Fruit fly (Drosophila melanogaster): Measurements from ENCODE around the gene CG16904.

DNA sequence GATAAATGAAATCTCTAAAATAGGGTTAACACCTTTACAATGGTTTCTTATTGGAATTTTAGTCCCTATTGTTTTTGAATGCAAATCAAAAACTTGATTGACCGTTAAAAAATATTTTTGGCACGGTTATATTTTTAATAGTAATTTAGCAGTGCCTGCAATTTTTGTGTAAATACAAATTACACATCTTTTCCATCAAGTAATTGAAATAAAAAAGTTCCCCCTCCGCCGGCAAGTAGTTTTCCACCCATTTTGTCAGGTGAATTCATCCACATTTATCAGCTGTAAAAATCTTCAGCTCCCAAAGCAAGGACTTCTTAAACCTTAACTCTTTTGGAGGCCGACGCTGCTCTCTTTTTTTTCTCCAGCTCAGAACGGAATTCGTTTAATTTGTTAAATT, 6.9 kb upstream of the CG16904 start, which contains the start of gene CG34302:
- TF ChIP-seq psq (optimal IDR thresholded peaks at IDR 0.05) (no peak), pan (optimal IDR thresholded peaks at IDR 0.05) (no peak), CG8478 (optimal IDR thresholded peaks at IDR 0.05) (no peak), EcR (GFP tag; optimal IDR thresholded peaks at IDR 0.05) (no peak), Dll (optimal IDR thresholded peaks at IDR 0.05) (no peak)

All from whole organism.